Worm (Caenorhabditis elegans): Measurements from ENCODE around the gene vep-2.

DNA sequence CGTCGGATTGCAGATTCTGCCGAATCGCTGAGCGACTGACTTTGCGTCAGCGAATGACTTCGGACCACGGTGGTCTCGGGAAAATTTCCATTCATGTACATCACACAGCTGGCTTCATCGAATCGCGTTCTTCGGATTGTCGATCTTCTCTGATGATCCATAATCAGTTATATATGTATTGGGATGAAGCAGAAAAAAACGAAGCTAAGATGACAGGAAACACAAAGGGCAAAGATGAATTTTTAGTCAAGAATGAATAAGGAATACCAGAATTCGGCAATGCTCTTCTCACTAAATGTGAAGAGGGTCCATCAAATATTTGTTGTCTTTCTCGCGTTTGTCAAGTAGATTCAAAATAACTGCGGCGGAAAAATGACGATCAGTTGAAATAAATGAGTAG lies 10.9 kb upstream of the vep-2 start, which contains the start of gene del-9:
- TF ChIP-seq snpc-4 (tag; optimal IDR thresholded peaks at IDR 0.05) (no peak), nhr-102 (tag; optimal IDR thresholded peaks at IDR 0.05) (no peak), zag-1 (tag; optimal IDR thresholded peaks at IDR 0.05) (no peak), ceh-82 (tag; optimal IDR thresholded peaks at IDR 0.05) (no peak), mdl-1 (tag; optimal IDR thresholded peaks at IDR 0.05) (no peak), egl-27 (tag; optimal IDR thresholded peaks at IDR 0.05) (no peak), duxl-1 (tag; optimal IDR thresholded peaks at IDR 0.05; ENCODE audit: poor library complexity) (no peak), hmg-1.1 (GFP tag; IDR thresholded peaks at IDR 0.05) (no peak), unc-130 (GFP tag; optimal IDR thresholded peaks at IDR 0.05) (no peak), pqm-1 (tag; optimal IDR thresholded peaks at IDR 0.05) (no peak), lin-13 (GFP tag; optimal IDR thresholded peaks at IDR 0.05) (no peak), nhr-11 (tag; optimal IDR thresholded peaks at IDR 0.05) (no peak)
